Fruit fly (Drosophila melanogaster): ENCODE data around the gene CG9215.

The CG9215 gene

DNA sequence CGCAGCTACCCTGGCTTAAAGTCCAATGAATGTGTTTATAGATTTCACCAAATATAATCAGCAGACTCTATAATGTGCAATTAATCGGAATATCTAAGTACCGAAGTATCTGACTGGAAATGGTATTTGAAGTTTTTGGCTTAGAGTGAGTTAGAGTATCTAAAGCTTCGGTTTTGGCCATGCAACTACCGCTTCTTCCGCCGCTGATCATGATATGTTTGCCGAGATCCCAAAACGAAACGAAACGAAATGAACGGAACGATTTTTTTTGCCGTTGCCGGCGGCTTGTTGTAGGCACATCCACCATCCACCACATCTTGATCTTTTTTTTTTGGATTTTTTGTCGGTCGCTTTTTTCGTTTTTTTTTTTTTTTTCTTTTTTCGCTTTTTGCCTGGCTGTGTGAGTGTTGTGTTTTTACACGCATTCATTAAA, 40.3 kb upstream of the CG9215 start (continued):
- TF ChIP-seq MTF-1 (GFP tag; optimal IDR thresholded peaks at IDR 0.05; ENCODE audit: borderline replicate concordance), result peak; percentile 12
- peak; percentile 67 for TF ChIP-seq CG12659 (GFP tag; optimal IDR thresholded peaks at IDR 0.05)
- no peak for TF ChIP-seq lov (optimal IDR thresholded peaks at IDR 0.05)
- TF ChIP-seq lov (GFP tag; IDR thresholded peaks at IDR 0.05), result 0 out of 3 replicates have a peak, but pooled peaks have one; percentile 40
- TF ChIP-seq CHES-1-like (GFP tag; optimal IDR thresholded peaks at IDR 0.05), result peak; percentile 64
- peak; percentile 71 for TF ChIP-seq CG7556 (GFP tag; optimal IDR thresholded peaks at IDR 0.05)
- TF ChIP-seq CG2129 (GFP tag; IDR thresholded peaks at IDR 0.05; ENCODE audit: partially characterized antibody), result no peak
- TF ChIP-seq vnd (GFP tag; IDR thresholded peaks at IDR 0.05; ENCODE audit: partially characterized antibody), result no peak
- peak; percentile 89 for TF ChIP-seq row (GFP tag; IDR thresholded peaks at IDR 0.05)
- peak; percentile 70 for TF ChIP-seq lbe (GFP tag; optimal IDR thresholded peaks at IDR 0.05)
- peak; percentile 37 for TF ChIP-seq Jarid2 (GFP tag; optimal IDR thresholded peaks at IDR 0.05)
- TF ChIP-seq Dip2 (GFP tag; IDR thresholded peaks at IDR 0.05), result no peak
- peak; percentile 66 to 79 for TF ChIP-seq dpn (GFP tag; optimal IDR thresholded peaks at IDR 0.05)
- peak; percentile 75; the same call in 1 of the 2 replicates for TF ChIP-seq cas (GFP tag; IDR thresholded peaks at IDR 0.05)
- peak; percentile 87 for TF ChIP-seq lab (GFP tag; optimal IDR thresholded peaks at IDR 0.05)
- TF ChIP-seq nau (GFP tag; optimal IDR thresholded peaks at IDR 0.05), result peak; percentile 45
- 0 out of 2 replicates have a peak, but pooled peaks have one; percentile 48 for TF ChIP-seq ro (GFP tag; IDR thresholded peaks at IDR 0.05)
- TF ChIP-seq D19A (tag; optimal IDR thresholded peaks at IDR 0.05), result peak; percentile 92
- TF ChIP-seq Mrtf (GFP tag; IDR thresholded peaks at IDR 0.05), result peak; percentile 85
- peak; percentile 41; the same call in 1 of the 2 replicates for TF ChIP-seq CG10959 (GFP tag; IDR thresholded peaks at IDR 0.05)
- peak; percentile 22 for TF ChIP-seq CG13123 (GFP tag; optimal IDR thresholded peaks at IDR 0.05)
- TF ChIP-seq C15 (GFP tag; IDR thresholded peaks at IDR 0.05), result peak; percentile 71; the same call in 1 of the 3 replicates
- peak; percentile 82 for TF ChIP-seq sqz (GFP tag; optimal IDR thresholded peaks at IDR 0.05)
- TF ChIP-seq hth (optimal IDR thresholded peaks at IDR 0.05), result no peak
- peak; percentile 61 for TF ChIP-seq CG4854 (GFP tag; optimal IDR thresholded peaks at IDR 0.05)
- TF ChIP-seq rib (GFP tag; IDR thresholded peaks at IDR 0.05), result peak; percentile 72; the same call in 1 of the 2 replicates
- TF ChIP-seq CG5245 (GFP tag; optimal IDR thresholded peaks at IDR 0.05), result peak; percentile 57
- TF ChIP-seq jumu (GFP tag; optimal IDR thresholded peaks at IDR 0.05), result peak; percentile 88
- peak; percentile 57 for TF ChIP-seq E2f2 (GFP tag; IDR thresholded peaks at IDR 0.05)
- TF ChIP-seq mirr (GFP tag; optimal IDR thresholded peaks at IDR 0.05), result peak; percentile 25
- TF ChIP-seq CG43689 (GFP tag; IDR thresholded peaks at IDR 0.05), result peak; percentile 73
- TF ChIP-seq NfI (GFP tag; optimal IDR thresholded peaks at IDR 0.05), result peak; percentile 74
- peak; percentile 54 for TF ChIP-seq CrebB (tag; optimal IDR thresholded peaks at IDR 0.05)
- TF ChIP-seq CG8359 (GFP tag; optimal IDR thresholded peaks at IDR 0.05; ENCODE audit: borderline replicate concordance), result no peak
- TF ChIP-seq Antp (GFP tag; optimal IDR thresholded peaks at IDR 0.05), result peak; percentile 92
- peak; percentile 52 for TF ChIP-seq NK7.1 (GFP tag; optimal IDR thresholded peaks at IDR 0.05)
- peak; percentile 42 for TF ChIP-seq CG3407 (GFP tag; optimal IDR thresholded peaks at IDR 0.05)
- TF ChIP-seq CG10209 (GFP tag; optimal IDR thresholded peaks at IDR 0.05), result peak; percentile 60
- peak; percentile 64 for TF ChIP-seq Ssrp (tag; optimal IDR thresholded peaks at IDR 0.05)
- no peak for TF ChIP-seq MESR4 (GFP tag; optimal IDR thresholded peaks at IDR 0.05)
- TF ChIP-seq CG18599 (GFP tag; optimal IDR thresholded peaks at IDR 0.05), result peak; percentile 81
- peak; percentile 62 for TF ChIP-seq CG12391 (tag; optimal IDR thresholded peaks at IDR 0.05)
- TF ChIP-seq slbo (GFP tag; IDR thresholded peaks at IDR 0.05), result peak; percentile 93
- peak; percentile 79 for TF ChIP-seq onecut (GFP tag; IDR thresholded peaks at IDR 0.05)
- no peak for TF ChIP-seq CG15073 (GFP tag; optimal IDR thresholded peaks at IDR 0.05)
- peak; percentile 33 for TF ChIP-seq Sry-δ (GFP tag; optimal IDR thresholded peaks at IDR 0.05)
- TF ChIP-seq odd (GFP tag; optimal IDR thresholded peaks at IDR 0.05), result peak; percentile 47
- TF ChIP-seq usp (GFP tag; optimal IDR thresholded peaks at IDR 0.05), result no peak
- TF ChIP-seq fd102C (GFP tag; optimal IDR thresholded peaks at IDR 0.05), result no peak
- peak; percentile 72 for TF ChIP-seq CG13296 (GFP tag; optimal IDR thresholded peaks at IDR 0.05)

Data from whole organism, embryonic.